Worm (Caenorhabditis elegans): ENCODE measurements around the gene F59B2.15.

DNA sequence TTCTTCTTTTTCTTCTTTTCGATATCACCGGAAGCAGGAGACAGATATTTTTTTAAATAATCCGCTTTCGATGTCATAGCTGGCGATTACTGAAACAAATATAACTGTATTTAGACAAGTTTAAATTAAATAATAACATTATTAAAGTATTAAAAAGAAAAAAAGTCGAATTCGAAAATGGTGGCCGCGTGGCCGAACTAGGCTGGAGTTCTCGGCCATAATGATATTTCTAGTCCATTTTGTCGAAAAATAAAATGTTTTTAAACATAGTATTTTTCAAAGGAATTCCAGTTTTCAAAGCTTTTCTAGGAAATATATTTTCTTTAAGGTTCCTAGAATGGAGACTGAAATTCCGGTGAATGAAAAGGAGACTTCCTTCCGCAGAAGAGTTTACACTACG, 34.8 kb downstream of the F59B2.15 start, which contains the start of the genes bud-13 and rpap-2:
- TF ChIP-seq flt-1 (GFP tag; IDR thresholded peaks at IDR 0.05) (no peak), med-1 (GFP tag; optimal IDR thresholded peaks at IDR 0.05; ENCODE audit: insufficient read depth) (no peak), T22C8.4 (GFP tag; IDR thresholded peaks at IDR 0.05) (no peak), cog-1 (tag; optimal IDR thresholded peaks at IDR 0.05) (no peak), tab-1 (GFP tag; IDR thresholded peaks at IDR 0.05) (no peak), ztf-23 (GFP tag; IDR thresholded peaks at IDR 0.05) (no peak)
